Worm (Caenorhabditis elegans) whole organism, mixed stage, embryonic: ENCODE measurements around the gene jud-4.

Experiments
- lin-13 ChIP-seq: fragments of 150-350 bp; optimal IDR thresholded peaks from 2 replicates; lab custom pipeline; 2014; ENCODE audit warnings: missing biosample characterization, missing genetic modification characterization
- pha-4 ChIP-seq: fragments of 150-350 bp; optimal IDR thresholded peaks from 2 replicates; lab custom pipeline; 2018; ENCODE audit warnings: missing biosample characterization, missing genetic modification reagents, missing genetic modification characterization

- TF ChIP-seq pha-4 (tag; lab: Kevin White, UChicago) (no peak), lin-13 (tag; lab: Kevin White, UChicago) (no peak)
Observed at ce11 chrX:15335636-15336035, 51.7 kb downstream of the jud-4 start.
